Fruit fly (Drosophila melanogaster) whole organism, embryonic: ENCODE data around the gene snky.

ENCODE experiments used
- CG17361 ChIP-seq: fragments of 200-800 bp; sonication (Bioruptor generic); IDR thresholded peaks from 3 replicates; pipeline ENCODE4 v1.3.6; 2022; ENCODE audit warnings: missing biosample characterization, missing genetic modification characterization
- CG4282 ChIP-seq: fragments of 200-800 bp; sonication (Bioruptor generic); optimal IDR thresholded peaks from 2 replicates; lab custom pipeline; 2016; ENCODE audit warnings: missing biosample characterization, missing genetic modification characterization
- CG43689 ChIP-seq: fragments of 200-800 bp; sonication (Bioruptor generic); IDR thresholded peaks from 2 replicates; pipeline ENCODE4 v1.3.6; 2022; ENCODE audit warnings: missing biosample characterization, missing genetic modification characterization
- Hr39 ChIP-seq: fragments of >200 bp; optimal IDR thresholded peaks from 2 replicates; lab custom pipeline; 2017
- Opbp ChIP-seq: fragments of 200-800 bp; sonication (Bioruptor generic); IDR thresholded peaks from 3 replicates; pipeline ENCODE4 v1.3.6; 2022; ENCODE audit warnings: missing biosample characterization, missing genetic modification characterization; ENCODE audit not compliant: partially characterized antibody
- cad ChIP-seq: fragments of >200 bp; optimal IDR thresholded peaks from 2 replicates; lab custom pipeline; 2017; ENCODE audit warnings: missing biosample characterization, missing genetic modification characterization
- gt ChIP-seq: fragments of 200-800 bp; sonication (Bioruptor generic); IDR thresholded peaks from 2 replicates; pipeline ENCODE4 v1.3.6; 2022; ENCODE audit warnings: missing biosample characterization, missing genetic modification characterization
- hbn ChIP-seq: fragments of 200-800 bp; sonication (Bioruptor generic); IDR thresholded peaks from 2 replicates; pipeline ENCODE4 v1.3.6; 2022; ENCODE audit warnings: missing biosample characterization, missing genetic modification characterization; ENCODE audit not compliant: partially characterized antibody

dm6 chr3L:13223360-13224028, 49.2 kb downstream of the snky start:
- no peak for TF ChIP-seq Hr39
- no peak for TF ChIP-seq CG4282 (GFP tag; lab: Kevin White, UChicago)
- no peak for TF ChIP-seq CG17361 (GFP tag; lab: Robert Waterston, UW)
- TF ChIP-seq Opbp: no peak
- TF ChIP-seq CG43689 (GFP tag; lab: Robert Waterston, UW): no peak
- TF ChIP-seq hbn (GFP tag; lab: Robert Waterston, UW): no peak
- no peak for TF ChIP-seq gt
- no peak for TF ChIP-seq cad (GFP tag; lab: Kevin White, UChicago)
